Fruit fly (Drosophila melanogaster): Measurements from ENCODE around the gene CG13690.

- TF ChIP-seq fd59A (GFP tag; optimal IDR thresholded peaks at IDR 0.05) = no peak
- TF ChIP-seq cyc (GFP tag; optimal IDR thresholded peaks at IDR 0.05) = no peak
- no peak for TF ChIP-seq Sox102F (GFP tag; optimal IDR thresholded peaks at IDR 0.05)
- TF ChIP-seq CG3032 (tag; optimal IDR thresholded peaks at IDR 0.05) = no peak
- no peak for TF ChIP-seq svp (GFP tag)
- no peak for TF ChIP-seq CG8119 (GFP tag; IDR thresholded peaks at IDR 0.05)
- TF ChIP-seq achi (GFP tag; optimal IDR thresholded peaks at IDR 0.05) = no peak
Observed at dm6 chr2L:434439-434838, 15.0 kb upstream of the CG13690 start.
